Worm (Caenorhabditis elegans) whole organism, L2 larva: ENCODE measurements around the gene acs-19.
"Not testable (repeated sequence)": the region's sequence is repeated elsewhere in the genome, so short reads cannot be mapped to it uniquely, and the experiment has no call there.

ENCODE experiments used
- Y55F3AM.14 ChIP-seq: fragments of 200-800 bp; sonication (Bioruptor generic); optimal IDR thresholded peaks from 2 replicates; lab custom pipeline; 2018; ENCODE audit warnings: mild to moderate bottlenecking, missing genetic modification characterization, missing compliant biosample characterization
- nhr-12 ChIP-seq: fragments of 150-350 bp; optimal IDR thresholded peaks from 2 replicates; lab custom pipeline; 2014; ENCODE audit warnings: missing biosample characterization, missing genetic modification characterization
- zag-1 ChIP-seq: fragments of 150-350 bp; optimal IDR thresholded peaks from 2 replicates; lab custom pipeline; 2014; ENCODE audit warnings: missing biosample characterization, missing genetic modification characterization

- TF ChIP-seq Y55F3AM.14 (GFP tag; lab: Kevin White, UChicago); nhr-12 (tag; lab: Kevin White, UChicago); zag-1: not testable (repeated sequence)
These were observed 7.3 kb upstream of the acs-19 start for ce11 chrIII:3857007-3857406.
